Fruit fly (Drosophila melanogaster) whole organism, wandering third instar larva: ENCODE data around the gene Lip3.

Source experiments
- CG32264 ChIP-seq: fragments of 200-800 bp; sonication (Bioruptor generic); optimal IDR thresholded peaks from 2 replicates; lab custom pipeline; 2016; ENCODE audit warnings: missing biosample characterization, missing genetic modification characterization
- CG9705 ChIP-seq: fragments of 200-800 bp; sonication (Bioruptor generic); optimal IDR thresholded peaks from 2 replicates; lab custom pipeline; 2018; ENCODE audit warnings: missing biosample characterization, mild to moderate bottlenecking, missing genetic modification characterization
- Dfd ChIP-seq: fragments of >200 bp; optimal IDR thresholded peaks from 2 replicates; lab custom pipeline; 2017; ENCODE audit warnings: missing biosample characterization, missing genetic modification characterization
- Dif ChIP-seq: fragments of 200-275, 200-300 bp; sonication (Bioruptor generic); optimal IDR thresholded peaks from 2 replicates; lab custom pipeline; 2018; ENCODE audit warnings: missing biosample characterization, missing genetic modification characterization; ENCODE audit not compliant: partially characterized antibody
- GATAd ChIP-seq: sonication (Bioruptor generic); optimal IDR thresholded peaks from 2 replicates; lab custom pipeline; 2016; ENCODE audit warnings: missing biosample characterization, missing genetic modification characterization
- HLH106 ChIP-seq: fragments of 200-800 bp; optimal IDR thresholded peaks from 3 replicates; lab custom pipeline; 2019; ENCODE audit warnings: missing biosample characterization, mild to moderate bottlenecking, missing genetic modification characterization, moderate library complexity
- Hnf4 ChIP-seq: fragments of 200-800 bp; sonication (Bioruptor generic); optimal IDR thresholded peaks from 2 replicates; lab custom pipeline; 2016; ENCODE audit warnings: missing biosample characterization, mild to moderate bottlenecking, missing genetic modification characterization
- Hr83 ChIP-seq: fragments of 200-300 bp; sonication (Bioruptor generic); optimal IDR thresholded peaks from 2 replicates; lab custom pipeline; 2016; ENCODE audit warnings: missing biosample characterization, mild to moderate bottlenecking, missing genetic modification characterization, moderate library complexity; ENCODE audit not compliant: poor library complexity, severe bottlenecking
- Jra ChIP-seq: sonication (Bioruptor generic); optimal IDR thresholded peaks from 2 replicates; lab custom pipeline; 2016; ENCODE audit warnings: missing biosample characterization, missing genetic modification characterization
- Myc ChIP-seq: fragments of >200 bp; optimal IDR thresholded peaks from 2 replicates; lab custom pipeline; 2017
- N ChIP-seq: fragments of >200 bp; optimal IDR thresholded peaks from 2 replicates; lab custom pipeline; 2018; ENCODE audit warnings: missing biosample characterization, missing external identifiers, missing genetic modification characterization
- OdsH ChIP-seq: fragments of 200-800 bp; sonication (Bioruptor generic); optimal IDR thresholded peaks from 2 replicates; lab custom pipeline; 2016; ENCODE audit warnings: missing biosample characterization, mild to moderate bottlenecking, missing genetic modification characterization
- Rel ChIP-seq, 2 experiments: fragments of 200-800 bp; sonication (Bioruptor generic) in 1 of 2; optimal IDR thresholded peaks; 2 replicates in 1 of 2; 3 replicates in 1 of 2; lab custom pipeline; 2016 to 2019; ENCODE audit warnings: mild to moderate bottlenecking in 2 of 2, missing biosample characterization in 2 of 2, missing genetic modification characterization in 2 of 2, moderate library complexity in 1 of 2
- Sp1 ChIP-seq: fragments of 200-800 bp; sonication (Bioruptor generic); optimal IDR thresholded peaks from 3 replicates; lab custom pipeline; 2019; ENCODE audit warnings: missing biosample characterization, mild to moderate bottlenecking, missing genetic modification characterization, moderate library complexity
- Vsx2 ChIP-seq: fragments of 200-300, 225-300 bp; sonication (Bioruptor generic); optimal IDR thresholded peaks from 2 replicates; lab custom pipeline; 2018; ENCODE audit warnings: missing biosample characterization, missing genetic modification characterization; ENCODE audit not compliant: partially characterized antibody
- br ChIP-seq: fragments of 200-800 bp; sonication (Bioruptor generic); optimal IDR thresholded peaks from 2 replicates; lab custom pipeline; 2016; ENCODE audit warnings: missing biosample characterization, missing genetic modification characterization
- brk ChIP-seq: fragments of 200-800 bp; sonication (Bioruptor generic); optimal IDR thresholded peaks from 2 replicates; lab custom pipeline; 2016; ENCODE audit warnings: missing biosample characterization, mild to moderate bottlenecking, missing genetic modification characterization
- dl ChIP-seq, 2 experiments: fragments of 175-275, 200-275 bp in 1 of 2; fragments of 200-275 bp in 1 of 2; sonication (Bioruptor generic); optimal IDR thresholded peaks; lab custom pipeline; 2018; ENCODE audit warnings: mild to moderate bottlenecking in 2 of 2, missing biosample characterization in 2 of 2, missing genetic modification characterization in 2 of 2, moderate library complexity in 2 of 2; ENCODE audit not compliant: partially characterized antibody in 2 of 2, insufficient read depth in 1 of 2
- dmrt93B ChIP-seq: fragments of 200-800 bp; sonication (Bioruptor generic); optimal IDR thresholded peaks from 2 replicates; lab custom pipeline; 2018; ENCODE audit warnings: missing biosample characterization, mild to moderate bottlenecking, missing genetic modification characterization
- dsf ChIP-seq: sonication (Bioruptor generic); optimal IDR thresholded peaks from 2 replicates; lab custom pipeline; 2016; ENCODE audit warnings: missing biosample characterization, missing genetic modification characterization, borderline replicate concordance
- ey ChIP-seq: fragments of 200-800 bp; sonication (Bioruptor generic); optimal IDR thresholded peaks from 2 replicates; lab custom pipeline; 2016; ENCODE audit warnings: missing biosample characterization, missing genetic modification characterization
- foxo ChIP-seq, 2 experiments: fragments of 200-800 bp; sonication (Bioruptor generic); optimal IDR thresholded peaks; 2 replicates in 1 of 2; 3 replicates in 1 of 2; lab custom pipeline; 2016 to 2017; ENCODE audit warnings: missing biosample characterization in 2 of 2, missing genetic modification characterization in 2 of 2
- fru ChIP-seq: fragments of 200-800 bp; sonication (Bioruptor generic); optimal IDR thresholded peaks from 3 replicates; lab custom pipeline; 2016; ENCODE audit warnings: missing biosample characterization, mild to moderate bottlenecking, missing genetic modification characterization
- h ChIP-seq: fragments of 200-800 bp; sonication (Bioruptor generic); optimal IDR thresholded peaks from 3 replicates; lab custom pipeline; 2016; ENCODE audit warnings: missing biosample characterization, mild to moderate bottlenecking, missing genetic modification characterization
- lola ChIP-seq: fragments of >200 bp; optimal IDR thresholded peaks from 2 replicates; lab custom pipeline; 2017; ENCODE audit warnings: missing biosample characterization, missing genetic modification characterization
- psq ChIP-seq: fragments of 200-800 bp; sonication (Bioruptor generic); optimal IDR thresholded peaks from 3 replicates; lab custom pipeline; 2017; ENCODE audit warnings: missing biosample characterization, mild to moderate bottlenecking, missing genetic modification characterization, moderate library complexity
- rgr ChIP-seq: fragments of 200-800 bp; sonication (Bioruptor generic); optimal IDR thresholded peaks from 3 replicates; lab custom pipeline; 2016; ENCODE audit warnings: missing biosample characterization, mild to moderate bottlenecking, missing genetic modification characterization
- sv ChIP-seq: fragments of 200-800 bp; sonication (Bioruptor generic); optimal IDR thresholded peaks from 3 replicates; lab custom pipeline; 2016; ENCODE audit warnings: missing biosample characterization, missing genetic modification characterization
- tai ChIP-seq: sonication (Bioruptor generic); optimal IDR thresholded peaks from 2 replicates; lab custom pipeline; 2016; ENCODE audit warnings: missing biosample characterization, missing genetic modification characterization
- usp ChIP-seq: fragments of >200 bp; optimal IDR thresholded peaks from 2 replicates; lab custom pipeline; 2017; ENCODE audit warnings: missing biosample characterization, missing genetic modification characterization
- woc ChIP-seq: sonication (Bioruptor generic); optimal IDR thresholded peaks from 2 replicates; lab custom pipeline; 2016; ENCODE audit warnings: missing biosample characterization, mild to moderate bottlenecking, missing genetic modification characterization

Gene Lip3

DNA sequence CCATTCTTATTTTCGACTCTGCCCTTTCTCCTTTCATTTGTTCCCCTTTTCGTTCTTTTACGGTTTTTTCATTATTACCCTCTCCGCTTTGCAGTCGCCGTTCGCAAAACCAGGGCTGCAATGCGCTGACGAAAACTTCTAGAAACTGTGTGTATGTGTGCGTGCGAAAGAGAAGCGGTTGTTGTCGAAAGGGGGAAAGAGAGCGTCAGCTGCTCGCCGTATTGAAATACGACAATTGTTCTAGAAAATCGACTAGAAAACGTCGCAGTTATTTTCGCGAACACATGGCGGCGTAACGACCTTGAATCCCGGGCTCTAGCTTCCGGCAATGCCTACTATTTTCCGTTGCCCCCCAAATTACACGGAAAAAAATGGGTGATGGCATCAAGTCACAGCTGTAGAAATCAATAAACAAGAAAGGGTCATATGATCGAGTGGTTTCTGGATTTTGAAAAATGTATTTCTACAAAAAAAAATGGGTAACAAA lies 11.0 kb upstream of the Lip3 start:
- TF ChIP-seq psq (GFP tag; lab: Kevin White, UChicago) (peak; percentile 99), br (GFP tag; lab: Kevin White, UChicago) (no peak), lola (GFP tag; lab: Kevin White, UChicago) (peak; percentile 56), Sp1 (GFP tag; lab: Kevin White, UChicago) (no peak)

DNA sequence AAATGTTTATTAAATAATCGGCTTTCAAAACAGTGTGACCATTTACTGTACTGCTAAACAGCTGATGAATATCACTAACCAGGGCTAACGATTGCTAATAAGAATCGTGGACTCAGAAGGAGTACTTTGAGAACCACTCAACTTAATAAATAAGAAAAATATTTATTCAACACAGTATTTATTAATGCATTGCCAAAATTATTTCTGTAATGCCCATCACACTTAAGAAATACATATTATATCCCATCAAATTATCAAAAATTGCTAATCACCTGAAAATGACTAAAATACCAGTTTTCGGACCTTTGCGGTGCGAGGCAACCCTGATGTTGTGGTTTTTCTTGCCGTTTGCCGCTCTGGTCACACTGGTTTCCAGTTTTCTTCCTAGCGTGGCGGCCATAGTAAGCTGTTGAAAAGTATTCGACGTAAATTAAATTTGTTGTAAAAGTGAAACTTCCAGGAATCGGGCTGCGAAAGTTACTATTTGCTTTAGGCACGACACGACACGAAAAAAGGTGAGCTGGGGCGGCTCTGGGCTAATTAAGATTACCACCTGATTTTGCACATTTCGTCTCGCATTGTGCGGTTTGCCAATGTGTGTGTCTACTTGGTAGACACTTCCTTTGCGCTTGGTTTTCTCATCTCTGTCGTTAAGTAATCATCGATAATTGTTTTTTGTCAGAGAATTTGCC lies 10.2 kb upstream of the Lip3 start, which contains the start of the genes mRpS21 and Droj2:
Gene mRpS21 (minus strand): TSS at position 66 of the 692 bp plus-strand sequence.
Gene Droj2 (plus strand): TSS at position 363 of the 692 bp plus-strand sequence.
- TF ChIP-seq Sp1 (GFP tag; lab: Kevin White, UChicago) = peak; percentile 64
- TF ChIP-seq sv = peak; percentile 55
- TF ChIP-seq rgr = peak; percentile 36
- TF ChIP-seq CG9705 = peak; percentile 54
- peak in 1 of 2 experiments; percentile 51 for TF ChIP-seq foxo (GFP tag; optimal IDR thresholded peaks at IDR 0.05; lab: Kevin White, UChicago)
- peak; percentile 3 for TF ChIP-seq ey
- peak; percentile 47 for TF ChIP-seq Myc (lab: Kevin White, UChicago)
- no peak for TF ChIP-seq Hr83 (GFP tag; lab: Kevin White, UChicago)
- TF ChIP-seq dsf = peak; percentile 33
- peak; percentile 46 for TF ChIP-seq Hnf4 (GFP tag; lab: Kevin White, UChicago)
- TF ChIP-seq br (GFP tag; lab: Kevin White, UChicago) = peak; percentile 21
- peak; percentile 47 for TF ChIP-seq brk (GFP tag; lab: Kevin White, UChicago)
- peak; percentile 60 for TF ChIP-seq woc (GFP tag; lab: Kevin White, UChicago)
- no peak for TF ChIP-seq CG32264
- TF ChIP-seq h (GFP tag; lab: Kevin White, UChicago) = peak; percentile 49
- peak; percentile 73 for TF ChIP-seq HLH106
- TF ChIP-seq fru (GFP tag; lab: Kevin White, UChicago) = peak; percentile 46
- peak; percentile 43 for TF ChIP-seq Jra
- no peak for TF ChIP-seq Rel (GFP tag; optimal IDR thresholded peaks at IDR 0.05; lab: Kevin White, UChicago)
- peak; percentile 59 for TF ChIP-seq Rel (tag; optimal IDR thresholded peaks at IDR 0.05; lab: Kevin White, UChicago)
- no peak for TF ChIP-seq tai (GFP tag; lab: Kevin White, UChicago)
- no peak for TF ChIP-seq Dif (GFP tag; lab: Kevin White, UChicago)
- TF ChIP-seq lola (GFP tag; lab: Kevin White, UChicago) = no peak
- TF ChIP-seq, all 38 proteins: peak for 17

DNA sequence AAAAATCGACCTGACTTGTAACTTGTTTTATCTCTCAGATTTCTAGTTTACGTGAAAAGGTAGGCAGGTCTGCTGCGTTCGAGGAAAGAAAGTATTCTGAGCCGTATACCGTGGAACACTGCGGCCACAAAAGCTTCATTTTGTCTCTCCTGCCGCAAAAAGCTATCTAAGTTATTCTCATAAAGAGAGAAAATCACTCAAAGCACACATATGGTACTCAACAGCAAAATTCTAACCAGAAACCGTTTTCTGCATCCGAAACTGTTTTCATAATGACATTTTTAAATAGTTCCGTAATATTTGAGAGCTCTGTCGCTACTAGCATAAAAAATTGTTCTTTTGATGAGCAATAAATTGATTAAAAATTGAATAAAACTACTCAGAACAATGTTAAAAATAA lies 8.0 kb upstream of the Lip3 start, which contains the start of the genes CG9813 and CG8870:
Gene CG9813 (minus strand): TSS at position 101 of the 400 bp plus-strand sequence.
Gene CG8870 (plus strand): TSS at position 168 of the 400 bp plus-strand sequence.
- no peak for TF ChIP-seq OdsH (GFP tag; lab: Kevin White, UChicago)
- no peak for TF ChIP-seq Dfd (GFP tag; lab: Kevin White, UChicago)
- no peak for TF ChIP-seq N (GFP tag; lab: Kevin White, UChicago)
- TF ChIP-seq woc (GFP tag; lab: Kevin White, UChicago) = no peak
- no peak for TF ChIP-seq GATAd (GFP tag; lab: Kevin White, UChicago)
- TF ChIP-seq usp (GFP tag; lab: Kevin White, UChicago) = no peak
- no peak for TF ChIP-seq Dif (GFP tag; lab: Kevin White, UChicago)
- no peak for TF ChIP-seq dl (GFP tag; optimal IDR thresholded peaks at IDR 0.05; lab: Kevin White, UChicago; ENCODE audit: insufficient read depth in 1 of 2, partially characterized antibody in 2 of 2)

DNA sequence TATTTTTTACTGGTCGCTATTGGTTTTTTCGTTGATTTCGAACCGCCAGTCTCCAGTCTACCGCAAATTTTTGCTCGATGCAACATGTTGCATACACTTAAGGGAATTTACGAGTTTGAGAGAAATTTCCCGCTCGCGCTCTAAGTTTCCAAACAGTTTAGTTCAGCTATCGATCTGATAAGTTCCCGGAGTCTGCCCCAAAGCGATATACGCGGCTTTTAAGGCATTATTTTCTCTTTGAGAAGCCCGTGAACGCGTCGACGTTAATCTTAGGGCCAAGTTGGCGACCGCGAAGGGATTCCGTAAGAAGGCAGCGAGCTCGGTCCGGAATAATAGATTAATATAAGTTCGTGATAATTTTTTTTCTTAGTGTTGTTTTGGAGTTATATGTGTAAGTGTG lies 3.2 kb upstream of the Lip3 start:
- no peak for TF ChIP-seq dmrt93B (GFP tag; lab: Kevin White, UChicago)
- no peak for TF ChIP-seq brk (GFP tag; lab: Kevin White, UChicago)
- TF ChIP-seq rgr = no peak
- TF ChIP-seq tai (GFP tag; lab: Kevin White, UChicago) = no peak
- no peak for TF ChIP-seq Vsx2 (GFP tag; lab: Kevin White, UChicago)
